Fruit fly (Drosophila melanogaster): Measurements from ENCODE around the gene CG10013.

The CG10013 gene

dm6 chr3R:12280729-12281342 is 42.5 kb upstream of the CG10013 start (continued):
- TF ChIP-seq HLH4C (GFP tag; IDR thresholded peaks at IDR 0.05; ENCODE audit: partially characterized antibody) (peak; percentile 65; the same call in 2 of the 3 replicates), bcd (GFP tag; optimal IDR thresholded peaks at IDR 0.05) (no peak), CG31224 (GFP tag; IDR thresholded peaks at IDR 0.05) (no peak), CG8281 (tag; optimal IDR thresholded peaks at IDR 0.05) (no peak), vvl (GFP tag; IDR thresholded peaks at IDR 0.05) (peak; percentile 70), Fer3 (tag; optimal IDR thresholded peaks at IDR 0.05) (no peak), vnd (GFP tag; IDR thresholded peaks at IDR 0.05; ENCODE audit: partially characterized antibody) (no peak), CG17359 (tag; optimal IDR thresholded peaks at IDR 0.05) (no peak), CG16813 (GFP tag; IDR thresholded peaks at IDR 0.05; ENCODE audit: partially characterized antibody) (peak; percentile 55; the same call in 1 of the 3 replicates), luna (GFP tag; optimal IDR thresholded peaks at IDR 0.05) (no peak), Nf-YB (GFP tag; optimal IDR thresholded peaks at IDR 0.05) (peak; percentile 99), CG6765 (GFP tag; optimal IDR thresholded peaks at IDR 0.05) (no peak), jigr1 (GFP tag; IDR thresholded peaks at IDR 0.05) (no peak), Sin3A (optimal IDR thresholded peaks at IDR 0.05) (no peak), CG30020 (tag; optimal IDR thresholded peaks at IDR 0.05) (no peak), CG11398 (GFP tag; optimal IDR thresholded peaks at IDR 0.05) (no peak), sug (tag; optimal IDR thresholded peaks at IDR 0.05) (peak; percentile 55), salm (tag; optimal IDR thresholded peaks at IDR 0.05) (no peak), tna (GFP tag; IDR thresholded peaks at IDR 0.05; ENCODE audit: partially characterized antibody) (peak; percentile 82), nerfin-2 (GFP tag; IDR thresholded peaks at IDR 0.05; ENCODE audit: partially characterized antibody) (peak; percentile 65; the same call in 1 of the 2 replicates), CG7963 (GFP tag; IDR thresholded peaks at IDR 0.05; ENCODE audit: partially characterized antibody) (peak; percentile 52; the same call in 2 of the 3 replicates), CG5953 (GFP tag; IDR thresholded peaks at IDR 0.05) (no peak), chinmo (GFP tag; IDR thresholded peaks at IDR 0.05; ENCODE audit: partially characterized antibody) (peak; percentile 93), CG9932 (GFP tag; IDR thresholded peaks at IDR 0.05) (0 out of 2 replicates have a peak, but pooled peaks have one; percentile 8), nau (GFP tag; optimal IDR thresholded peaks at IDR 0.05) (no peak), ems (GFP tag; optimal IDR thresholded peaks at IDR 0.05) (no peak), CG15514 (GFP tag; optimal IDR thresholded peaks at IDR 0.05) (no peak), ftz-f1 (GFP tag; optimal IDR thresholded peaks at IDR 0.05) (peak; percentile 93), ssp (GFP tag; IDR thresholded peaks at IDR 0.05) (no peak), mld (GFP tag; IDR thresholded peaks at IDR 0.05; ENCODE audit: partially characterized antibody) (no peak), ab (GFP tag; optimal IDR thresholded peaks at IDR 0.05) (no peak), ind (GFP tag; optimal IDR thresholded peaks at IDR 0.05) (no peak), gcm (GFP tag; optimal IDR thresholded peaks at IDR 0.05) (peak; percentile 4), D (optimal IDR thresholded peaks at IDR 0.05) (peak; percentile 4), D (GFP tag; optimal IDR thresholded peaks at IDR 0.05) (no peak), Scr (GFP tag; IDR thresholded peaks at IDR 0.05; ENCODE audit: partially characterized antibody) (peak; percentile 70), CG7786 (GFP tag; optimal IDR thresholded peaks at IDR 0.05) (no peak), CG42726 (GFP tag; IDR thresholded peaks at IDR 0.05; ENCODE audit: partially characterized antibody) (peak; percentile 76), Nf-YC (tag; optimal IDR thresholded peaks at IDR 0.05) (peak; percentile 98), CG11504 (tag; optimal IDR thresholded peaks at IDR 0.05) (no peak), CG11085 (GFP tag; IDR thresholded peaks at IDR 0.05) (no peak), aop (GFP tag; IDR thresholded peaks at IDR 0.05) (no peak), cg (GFP tag; optimal IDR thresholded peaks at IDR 0.05) (peak; percentile 95), CG5180 (GFP tag; optimal IDR thresholded peaks at IDR 0.05) (peak; percentile 67), CTCF (GFP tag; optimal IDR thresholded peaks at IDR 0.05) (peak; percentile 54), dm (GFP tag; optimal IDR thresholded peaks at IDR 0.05) (no peak), CG4360 (GFP tag; IDR thresholded peaks at IDR 0.05) (no peak), tio (GFP tag; optimal IDR thresholded peaks at IDR 0.05) (no peak), B-H1 (GFP tag; IDR thresholded peaks at IDR 0.05) (no peak), Opbp (GFP tag; IDR thresholded peaks at IDR 0.05; ENCODE audit: partially characterized antibody) (peak; percentile 81; the same call in 2 of the 3 replicates)
